Worm (Caenorhabditis elegans) whole organism, young adult: ENCODE results near the gene F35E8.10.

Experiments
- B0019.2 ChIP-seq: fragments of 200-800 bp; sonication (Bioruptor generic); conservative IDR thresholded peaks from 2 replicates; pipeline ENCODE4 v1.3.6; 2022; ENCODE audit warnings: missing genetic modification reagents, missing genetic modification characterization, missing compliant biosample characterization
- B0336.3 ChIP-seq: fragments of 200-800 bp; sonication (Bioruptor generic); IDR thresholded peaks from 2 replicates; pipeline ENCODE4 v1.3.6; 2022; ENCODE audit warnings: missing genetic modification characterization, missing compliant biosample characterization
- C06A6.2 ChIP-seq: fragments of 200-800 bp; sonication (Bioruptor generic); conservative IDR thresholded peaks from 2 replicates; pipeline ENCODE4 v1.3.6; 2022; ENCODE audit warnings: missing genetic modification characterization, missing compliant biosample characterization
- C17E4.6 ChIP-seq: fragments of 200-800 bp; sonication (Bioruptor generic); IDR thresholded peaks from 2 replicates; pipeline ENCODE4 v1.3.6; 2022; ENCODE audit warnings: missing genetic modification reagents, missing genetic modification characterization, missing compliant biosample characterization
- F39B2.1 ChIP-seq: fragments of 200-800 bp; sonication (Bioruptor generic); IDR thresholded peaks from 2 replicates; pipeline ENCODE4 v1.3.6; 2022; ENCODE audit warnings: missing genetic modification reagents, missing genetic modification characterization, missing compliant biosample characterization
- F52B5.7 ChIP-seq: sonication (generic microtip); optimal IDR thresholded peaks from 2 replicates; lab custom pipeline; 2016; ENCODE audit warnings: mild to moderate bottlenecking, missing genetic modification characterization, missing compliant biosample characterization
- F57A8.1 ChIP-seq: fragments of 200-800 bp; sonication (Bioruptor generic); optimal IDR thresholded peaks from 2 replicates; lab custom pipeline; 2018; ENCODE audit warnings: mild to moderate bottlenecking, missing genetic modification characterization, moderate library complexity, missing compliant biosample characterization
- F57C9.4 ChIP-seq: sonication (generic microtip); optimal IDR thresholded peaks from 2 replicates; lab custom pipeline; 2017; ENCODE audit warnings: mild to moderate bottlenecking, missing genetic modification characterization, missing compliant biosample characterization
- K11D2.4 ChIP-seq: fragments of 200-800 bp; sonication (Bioruptor generic); IDR thresholded peaks from 2 replicates; pipeline ENCODE4 v1.3.6; 2022; ENCODE audit warnings: missing genetic modification reagents, missing genetic modification characterization, missing compliant biosample characterization
- T07F8.4 ChIP-seq: sonication (generic microtip); optimal IDR thresholded peaks from 2 replicates; lab custom pipeline; 2016; ENCODE audit warnings: mild to moderate bottlenecking, missing genetic modification characterization, moderate library complexity, missing compliant biosample characterization
- Y53G8AR.9 ChIP-seq: fragments of 200-800 bp; sonication (Bioruptor generic); conservative IDR thresholded peaks from 2 replicates; pipeline ENCODE4 v1.3.6; 2022; ENCODE audit warnings: missing genetic modification reagents, missing genetic modification characterization, missing compliant biosample characterization
- aptf-2 ChIP-seq: fragments of 200-800 bp; sonication (Bioruptor generic); conservative IDR thresholded peaks from 2 replicates; pipeline ENCODE4 v1.3.6; 2022; ENCODE audit warnings: missing genetic modification reagents, missing genetic modification characterization, missing compliant biosample characterization
- athp-1 ChIP-seq: sonication (generic microtip); optimal IDR thresholded peaks from 2 replicates; lab custom pipeline; 2017; ENCODE audit warnings: mild to moderate bottlenecking, missing genetic modification characterization, missing compliant biosample characterization
- attf-3 ChIP-seq: fragments of 200-800 bp; sonication (Bioruptor generic); conservative IDR thresholded peaks from 2 replicates; pipeline ENCODE4 v1.3.6; 2022; ENCODE audit warnings: missing genetic modification reagents, missing genetic modification characterization, missing compliant biosample characterization
- attf-5 ChIP-seq: fragments of 200-800 bp; sonication (Bioruptor generic); optimal IDR thresholded peaks from 2 replicates; lab custom pipeline; 2018; ENCODE audit warnings: mild to moderate bottlenecking, missing genetic modification characterization, missing compliant biosample characterization
- bed-1 ChIP-seq: fragments of 200-800 bp; sonication (Bioruptor generic); IDR thresholded peaks from 2 replicates; pipeline ENCODE4 v1.3.6; 2022; ENCODE audit warnings: missing genetic modification reagents, missing genetic modification characterization, missing compliant biosample characterization
- bed-2 ChIP-seq: fragments of 200-800 bp; sonication (Bioruptor generic); IDR thresholded peaks from 2 replicates; pipeline ENCODE4 v1.3.6; 2022; ENCODE audit warnings: missing genetic modification reagents, missing genetic modification characterization, missing compliant biosample characterization
- ccch-3 ChIP-seq: fragments of 200-800 bp; sonication (Bioruptor generic); optimal IDR thresholded peaks from 2 replicates; lab custom pipeline; 2018; ENCODE audit warnings: mild to moderate bottlenecking, missing genetic modification characterization, missing compliant biosample characterization
- ceh-100 ChIP-seq: fragments of 200-800 bp; sonication (Bioruptor generic); IDR thresholded peaks from 2 replicates; pipeline ENCODE4 v1.3.6; 2022; ENCODE audit warnings: missing genetic modification reagents, missing genetic modification characterization, missing compliant biosample characterization
- ceh-27 ChIP-seq: fragments of 200-800 bp; sonication (Bioruptor generic); optimal IDR thresholded peaks from 2 replicates; lab custom pipeline; 2018; ENCODE audit warnings: mild to moderate bottlenecking, missing genetic modification characterization, moderate library complexity, missing compliant biosample characterization
- ceh-40 ChIP-seq: fragments of 200-800 bp; sonication (Bioruptor generic); IDR thresholded peaks from 2 replicates; pipeline ENCODE4 v1.3.6; 2022; ENCODE audit warnings: missing genetic modification characterization, missing compliant biosample characterization
- ceh-58 ChIP-seq: fragments of 200-800 bp; sonication (Bioruptor generic); IDR thresholded peaks from 2 replicates; pipeline ENCODE4 v1.3.6; 2022; ENCODE audit warnings: missing genetic modification characterization, missing compliant biosample characterization
- chd-7 ChIP-seq: sonication (generic microtip); optimal IDR thresholded peaks from 2 replicates; lab custom pipeline; 2016; ENCODE audit warnings: mild to moderate bottlenecking, missing genetic modification characterization, moderate library complexity, missing compliant biosample characterization
- dpl-1 ChIP-seq: fragments of 150-350 bp; optimal IDR thresholded peaks from 2 replicates; lab custom pipeline; 2014; ENCODE audit warnings: missing biosample characterization, missing genetic modification reagents, missing genetic modification characterization
- efl-1 ChIP-seq: fragments of 150-350 bp; optimal IDR thresholded peaks from 2 replicates; lab custom pipeline; 2014; ENCODE audit warnings: missing biosample characterization, missing genetic modification reagents, missing genetic modification characterization
- ekl-4 ChIP-seq: fragments of 200-800 bp; sonication (Bioruptor generic); IDR thresholded peaks from 2 replicates; pipeline ENCODE4 v1.3.6; 2022; ENCODE audit warnings: missing genetic modification reagents, missing genetic modification characterization, missing compliant biosample characterization
- ets-4 ChIP-seq: fragments of 200-800 bp; sonication (Bioruptor generic); optimal IDR thresholded peaks from 2 replicates; lab custom pipeline; 2018; ENCODE audit warnings: mild to moderate bottlenecking, missing genetic modification characterization, missing compliant biosample characterization
- lag-1 ChIP-seq: fragments of 200-800 bp; sonication (Bioruptor generic); IDR thresholded peaks from 2 replicates; pipeline ENCODE4 v1.3.6; 2022; ENCODE audit warnings: missing genetic modification reagents, missing genetic modification characterization, missing compliant biosample characterization
- let-607 ChIP-seq, 2 experiments: fragments of 200-800 bp in 1 of 2; sonication (Bioruptor generic) in 1 of 2; sonication (generic microtip) in 1 of 2; optimal IDR thresholded peaks; 2 replicates each; lab custom pipeline; 2016 to 2018; ENCODE audit warnings: mild to moderate bottlenecking in 2 of 2, missing compliant biosample characterization in 2 of 2, missing genetic modification characterization in 2 of 2, moderate library complexity in 2 of 2, missing genotype in 1 of 2
- lir-1 ChIP-seq: fragments of 200-800 bp; sonication (Bioruptor generic); conservative IDR thresholded peaks from 2 replicates; pipeline ENCODE4 v1.3.6; 2022; ENCODE audit warnings: missing genetic modification reagents, missing genetic modification characterization, missing compliant biosample characterization
- lsl-1 ChIP-seq: fragments of 200-800 bp; sonication (Bioruptor generic); optimal IDR thresholded peaks from 2 replicates; lab custom pipeline; 2018; ENCODE audit warnings: mild to moderate bottlenecking, missing genetic modification characterization, moderate library complexity, missing compliant biosample characterization
- madf-6 ChIP-seq: fragments of 200-800 bp; sonication (Bioruptor generic); IDR thresholded peaks from 2 replicates; pipeline ENCODE4 v1.3.6; 2022; ENCODE audit warnings: missing genetic modification reagents, missing genetic modification characterization, missing compliant biosample characterization
- mcd-1 ChIP-seq: fragments of 200-800 bp; sonication (Bioruptor generic); IDR thresholded peaks from 2 replicates; pipeline ENCODE4 v1.3.6; 2022; ENCODE audit warnings: missing genetic modification reagents, missing genetic modification characterization, missing compliant biosample characterization
- nfya-2 ChIP-seq: fragments of 200-800 bp; sonication (Bioruptor generic); IDR thresholded peaks from 2 replicates; pipeline ENCODE4 v1.3.6; 2022; ENCODE audit warnings: missing genetic modification reagents, missing genetic modification characterization, missing compliant biosample characterization
- nhr-80 ChIP-seq: sonication (generic microtip); optimal IDR thresholded peaks from 2 replicates; lab custom pipeline; 2016; ENCODE audit warnings: missing genetic modification characterization, missing compliant biosample characterization
- rec-8 ChIP-seq, 2 experiments: sonication (generic microtip); optimal IDR thresholded peaks; 2 replicates each; lab custom pipeline; 2016; ENCODE audit warnings: mild to moderate bottlenecking in 2 of 2, missing genetic modification characterization in 2 of 2, missing genetic modification reagents in 2 of 2, missing genotype in 2 of 2, missing biosample characterization in 1 of 2, missing compliant biosample characterization in 1 of 2, moderate library complexity in 1 of 2
- repo-1 ChIP-seq: sonication (generic microtip); optimal IDR thresholded peaks from 2 replicates; lab custom pipeline; 2017; ENCODE audit warnings: mild to moderate bottlenecking, missing genetic modification characterization, missing compliant biosample characterization
- rpc-1 ChIP-seq, 2 experiments: fragments of 150-350 bp in 1 of 2; sonication (generic microtip) in 1 of 2; optimal IDR thresholded peaks; 2 replicates each; lab custom pipeline; 2014 to 2018; ENCODE audit warnings: missing biosample characterization in 1 of 2, missing genetic modification characterization in 1 of 2, missing genetic modification reagents in 1 of 2, missing genotype in 1 of 2
- snpc-3.4 ChIP-seq: sonication (generic microtip); optimal IDR thresholded peaks from 2 replicates; lab custom pipeline; 2017; ENCODE audit warnings: missing genetic modification characterization, mild to moderate bottlenecking, missing compliant biosample characterization, antibody characterized with exemption, moderate library complexity, missing genotype, missing genetic modification reagents
- snpc-4 ChIP-seq, 5 experiments: fragments of 150-350 bp in 1 of 5; sonication (generic microtip) in 4 of 5; optimal IDR thresholded peaks; 2 replicates each; lab custom pipeline; 2014 to 2018; ENCODE audit warnings: missing genetic modification characterization in 5 of 5, missing biosample characterization in 3 of 5, antibody characterized with exemption in 2 of 5, mild to moderate bottlenecking in 2 of 5, missing compliant biosample characterization in 2 of 5, missing genotype in 2 of 5, moderate library complexity in 2 of 5, missing genetic modification reagents in 1 of 5
- sptf-2 ChIP-seq: fragments of 200-800 bp; sonication (Bioruptor generic); optimal IDR thresholded peaks from 2 replicates; lab custom pipeline; 2018; ENCODE audit warnings: mild to moderate bottlenecking, missing genetic modification characterization, missing compliant biosample characterization
- tlf-1 ChIP-seq: fragments of 200-800 bp; sonication (Bioruptor generic); optimal IDR thresholded peaks from 2 replicates; lab custom pipeline; 2018; ENCODE audit warnings: mild to moderate bottlenecking, missing genetic modification characterization, missing compliant biosample characterization
- unc-62 ChIP-seq: fragments of 150-350 bp; optimal IDR thresholded peaks from 2 replicates; lab custom pipeline; 2014; ENCODE audit warnings: missing biosample characterization, missing genetic modification reagents, missing genetic modification characterization
- zfh-2 ChIP-seq: fragments of 200-800 bp; sonication (Bioruptor generic); conservative IDR thresholded peaks from 2 replicates; pipeline ENCODE4 v1.3.6; 2022; ENCODE audit warnings: missing genetic modification reagents, missing genetic modification characterization, missing compliant biosample characterization
- ztf-28 ChIP-seq: fragments of 200-800 bp; sonication (Bioruptor generic); IDR thresholded peaks from 2 replicates; pipeline ENCODE4 v1.3.6; 2022; ENCODE audit warnings: missing genetic modification reagents, missing genetic modification characterization, missing compliant biosample characterization
- ztf-6 ChIP-seq: fragments of 200-800 bp; sonication (Bioruptor generic); IDR thresholded peaks from 2 replicates; pipeline ENCODE4 v1.3.6; 2022; ENCODE audit warnings: missing genetic modification reagents, missing genetic modification characterization, missing compliant biosample characterization

F35E8.10 gene

ce11 chrV:15873762-15874161, 46.4 kb downstream of the F35E8.10 start (continued):
- TF ChIP-seq lir-1 (GFP tag; lab: Robert Waterston, UW) (peak; percentile 78), lag-1 (GFP tag; lab: Robert Waterston, UW) (0 out of 2 replicates have a peak, but pooled peaks have one; percentile 63), K11D2.4 (GFP tag; lab: Robert Waterston, UW) (peak; percentile 84), chd-7 (tag; lab: Kevin White, UChicago) (peak; percentile 95), rpc-1 (optimal IDR thresholded peaks at IDR 0.05; lab: Kevin White, UChicago) (peak; percentile 98), rpc-1 (tag; optimal IDR thresholded peaks at IDR 0.05; lab: Kevin White, UChicago) (peak; percentile 99), attf-5 (GFP tag; lab: Kevin White, UChicago) (peak; percentile 87), ceh-58 (GFP tag; lab: Robert Waterston, UW) (0 out of 2 replicates have a peak, but pooled peaks have one; percentile 85), ceh-27 (GFP tag; lab: Kevin White, UChicago) (peak; percentile 90), repo-1 (peak; percentile 93), athp-1 (tag; lab: Kevin White, UChicago) (peak; percentile 96), lsl-1 (GFP tag; lab: Kevin White, UChicago) (peak; percentile 71), nhr-80 (tag; lab: Kevin White, UChicago) (peak; percentile 65), ekl-4 (GFP tag; lab: Robert Waterston, UW) (peak; percentile 75; the same call in 1 of the 2 replicates), attf-3 (GFP tag; lab: Robert Waterston, UW) (peak; percentile 67), zfh-2 (no peak; the same call in 1 of the 2 replicates), F39B2.1 (GFP tag; lab: Robert Waterston, UW) (no peak), F57A8.1 (peak; percentile 91), madf-6 (GFP tag; lab: Robert Waterston, UW) (peak; percentile 81), sptf-2 (peak; percentile 91), rec-8 (tag; optimal IDR thresholded peaks at IDR 0.05; lab: Kevin White, UChicago) (peak; percentile 94 to 98), efl-1 (GFP tag; lab: Kevin White, UChicago) (peak; percentile 34), ccch-3 (GFP tag; lab: Kevin White, UChicago) (peak; percentile 70), mcd-1 (GFP tag; lab: Robert Waterston, UW) (peak; percentile 84), snpc-3.4 (tag; lab: Kevin White, UChicago) (peak; percentile 93), dpl-1 (GFP tag; lab: Kevin White, UChicago) (peak; percentile 8), bed-1 (GFP tag; lab: Robert Waterston, UW) (peak; percentile 95), ets-4 (peak; percentile 90), aptf-2 (0 out of 2 replicates have a peak, but pooled peaks have one; percentile 49), B0336.3 (GFP tag; lab: Robert Waterston, UW) (peak; percentile 87; the same call in 1 of the 2 replicates), ceh-40 (GFP tag; lab: Robert Waterston, UW) (peak; percentile 94; the same call in 1 of the 2 replicates), let-607 (tag; optimal IDR thresholded peaks at IDR 0.05; lab: Kevin White, UChicago) (peak; percentile 71 to 75), ceh-100 (GFP tag; lab: Robert Waterston, UW) (peak; percentile 81), snpc-4 (GFP tag; optimal IDR thresholded peaks at IDR 0.05; lab: Kevin White, UChicago) (peak; percentile 83), snpc-4 (tag; optimal IDR thresholded peaks at IDR 0.05; lab: Kevin White, UChicago) (peak; percentile 66 to 88 (median 86)), bed-2 (peak; percentile 85; the same call in 1 of the 2 replicates), F57C9.4 (tag; lab: Kevin White, UChicago) (peak; percentile 74), nfya-2 (0 out of 2 replicates have a peak, but pooled peaks have one; percentile 49), Y53G8AR.9 (GFP tag; lab: Robert Waterston, UW) (peak; percentile 81), ztf-6 (GFP tag; lab: Robert Waterston, UW) (peak; percentile 88), C17E4.6 (GFP tag; lab: Robert Waterston, UW) (peak; percentile 87), T07F8.4 (peak; percentile 88), B0019.2 (0 out of 2 replicates have a peak, but pooled peaks have one; percentile 36), F52B5.7 (tag; lab: Kevin White, UChicago) (peak; percentile 97), unc-62 (GFP tag; lab: Kevin White, UChicago) (no peak), C06A6.2 (GFP tag; lab: Robert Waterston, UW) (peak; percentile 83), tlf-1 (GFP tag; lab: Kevin White, UChicago) (peak; percentile 39), ztf-28 (GFP tag; lab: Robert Waterston, UW) (peak; percentile 86; the same call in 1 of the 2 replicates)
